Worm (Caenorhabditis elegans) whole organism, L3 larva: Measurements from ENCODE around the gene F41B4.1.

Experiments used
- aly-2 ChIP-seq: fragments of 150-350 bp; optimal IDR thresholded peaks from 2 replicates; lab custom pipeline; 2014; ENCODE audit warnings: missing biosample characterization, missing genetic modification characterization
- ceh-16 ChIP-seq: sonication (generic microtip); optimal IDR thresholded peaks from 2 replicates; lab custom pipeline; 2017; ENCODE audit warnings: missing biosample characterization, missing genetic modification characterization
- elt-2 ChIP-seq: sonication (generic microtip); optimal IDR thresholded peaks from 2 replicates; lab custom pipeline; 2016; ENCODE audit warnings: missing genetic modification reagents, mild to moderate bottlenecking, missing genetic modification characterization, missing compliant biosample characterization
- jun-1 ChIP-seq: fragments of 150-350 bp; optimal IDR thresholded peaks from 2 replicates; lab custom pipeline; 2014; ENCODE audit warnings: missing biosample characterization, missing genetic modification reagents, missing genetic modification characterization
- mdl-1 ChIP-seq: fragments of 150-350 bp; optimal IDR thresholded peaks from 2 replicates; lab custom pipeline; 2014; ENCODE audit warnings: missing biosample characterization, missing genetic modification characterization
- nhr-76 ChIP-seq: fragments of 150-350 bp; sonication (generic microtip); optimal IDR thresholded peaks from 5 replicates; lab custom pipeline; 2014; ENCODE audit warnings: missing biosample characterization, missing genetic modification characterization
- tbx-2 ChIP-seq: sonication (generic microtip); optimal IDR thresholded peaks from 2 replicates; lab custom pipeline; 2016; ENCODE audit warnings: mild to moderate bottlenecking, missing genetic modification characterization, missing compliant biosample characterization

ce11 chrX:6845934-6846333 is 20.3 kb upstream of the F41B4.1 start, which contains the start of gene C53B7.2:
- no peak for TF ChIP-seq ceh-16 (tag; lab: Kevin White, UChicago)
- no peak for TF ChIP-seq jun-1
- TF ChIP-seq aly-2 (tag; lab: Kevin White, UChicago) = no peak
- TF ChIP-seq elt-2 (tag; lab: Kevin White, UChicago) = no peak
- no peak for TF ChIP-seq tbx-2 (tag; lab: Kevin White, UChicago)
- no peak for TF ChIP-seq mdl-1 (tag; lab: Kevin White, UChicago)
- no peak for TF ChIP-seq nhr-76 (tag; lab: Kevin White, UChicago)
